Worm (Caenorhabditis elegans) whole organism, early embryonic: ENCODE results near the gene srw-89.

Experiments used
- B0310.2 ChIP-seq: sonication (generic microtip); optimal IDR thresholded peaks from 2 replicates; lab custom pipeline; 2016; ENCODE audit warnings: mild to moderate bottlenecking, missing genetic modification characterization, missing compliant biosample characterization
- F13C5.2 ChIP-seq: sonication (generic microtip); optimal IDR thresholded peaks from 2 replicates; lab custom pipeline; 2017; ENCODE audit warnings: mild to moderate bottlenecking, missing genetic modification characterization, inconsistent platforms, missing compliant biosample characterization
- aly-1 ChIP-seq: sonication (generic microtip); optimal IDR thresholded peaks from 2 replicates; lab custom pipeline; 2016; ENCODE audit warnings: missing genetic modification characterization, missing compliant biosample characterization
- ama-1 ChIP-seq: fragments of 150-350 bp; optimal IDR thresholded peaks from 2 replicates; lab custom pipeline; 2014
- ceh-13 ChIP-seq: fragments of 200-800 bp; sonication (Bioruptor generic); optimal IDR thresholded peaks from 2 replicates; lab custom pipeline; 2018; ENCODE audit warnings: mild to moderate bottlenecking, missing genetic modification characterization, missing compliant biosample characterization
- ceh-36 ChIP-seq: sonication (generic microtip); optimal IDR thresholded peaks from 2 replicates; lab custom pipeline; 2016; ENCODE audit warnings: missing genetic modification characterization, inconsistent platforms, missing compliant biosample characterization
- ets-7 ChIP-seq: sonication (generic microtip); optimal IDR thresholded peaks from 2 replicates; lab custom pipeline; 2016; ENCODE audit warnings: missing genotype, missing genetic modification characterization, missing compliant biosample characterization
- flt-1 ChIP-seq: fragments of 200-800 bp; sonication (Bioruptor generic); IDR thresholded peaks from 2 replicates; pipeline ENCODE4 v1.3.6; 2022; ENCODE audit warnings: missing genetic modification characterization, missing compliant biosample characterization
- hmbx-1 ChIP-seq: sonication (generic microtip); optimal IDR thresholded peaks from 2 replicates; lab custom pipeline; 2016; ENCODE audit warnings: mild to moderate bottlenecking, missing genetic modification characterization, missing compliant biosample characterization
- hmg-4 ChIP-seq: fragments of 200-800 bp; sonication (Bioruptor generic); optimal IDR thresholded peaks from 2 replicates; lab custom pipeline; 2018; ENCODE audit warnings: mild to moderate bottlenecking, missing genetic modification characterization, missing compliant biosample characterization
- hnd-1 ChIP-seq: sonication (generic microtip); optimal IDR thresholded peaks from 2 replicates; lab custom pipeline; 2016; ENCODE audit warnings: missing genetic modification characterization, missing compliant biosample characterization
- pes-1 ChIP-seq: fragments of 200-800 bp; sonication (Bioruptor generic); IDR thresholded peaks from 2 replicates; pipeline ENCODE4 v1.3.6; 2022; ENCODE audit warnings: missing genetic modification reagents, missing genetic modification characterization, missing compliant biosample characterization
- scrt-1 ChIP-seq: fragments of 200-800 bp; sonication (Bioruptor generic); IDR thresholded peaks from 2 replicates; pipeline ENCODE4 v1.3.6; 2022; ENCODE audit warnings: missing genetic modification characterization, missing compliant biosample characterization
- sea-1 ChIP-seq: fragments of 200-800 bp; sonication (Bioruptor generic); conservative IDR thresholded peaks from 2 replicates; pipeline ENCODE4 v1.3.6; 2022; ENCODE audit warnings: missing genetic modification characterization, missing compliant biosample characterization
- tbx-11 ChIP-seq: fragments of 200-800 bp; sonication (Bioruptor generic); IDR thresholded peaks from 2 replicates; pipeline ENCODE4 v1.3.6; 2022; ENCODE audit warnings: missing genetic modification characterization, missing compliant biosample characterization
- tbx-37 ChIP-seq: fragments of 200-800 bp; sonication (Bioruptor generic); conservative IDR thresholded peaks from 2 replicates; pipeline ENCODE4 v1.3.6; 2022; ENCODE audit warnings: missing genetic modification reagents, missing genetic modification characterization, missing compliant biosample characterization
- tra-4 ChIP-seq: sonication (generic microtip); optimal IDR thresholded peaks from 2 replicates; lab custom pipeline; 2017; ENCODE audit warnings: missing genetic modification characterization, missing compliant biosample characterization

The srw-89 gene

DNA sequence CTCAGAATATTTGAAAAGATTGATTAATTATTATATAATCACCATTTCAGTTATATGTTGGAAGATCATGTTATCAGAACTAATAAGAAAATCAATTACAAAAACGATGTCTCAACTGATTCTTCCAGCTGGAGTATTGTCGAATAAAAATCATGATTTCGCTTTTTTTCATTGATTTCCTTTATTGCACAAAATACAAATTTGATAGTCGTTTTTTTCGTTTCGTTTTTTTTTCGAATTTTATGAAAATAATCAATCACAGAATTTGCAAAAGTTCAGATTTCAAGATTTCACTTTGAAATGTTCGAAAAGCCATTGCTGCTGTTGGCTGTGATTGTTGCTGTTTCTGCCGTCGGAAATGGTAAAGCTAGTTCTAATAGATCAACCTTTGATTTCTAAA lies 18.9 kb downstream of the srw-89 start, which contains the start of gene C49G7.13:
TSS of gene C49G7.13 (plus strand) at position 301 of the 400 bp plus-strand sequence.
- TF ChIP-seq F13C5.2 (tag; lab: Kevin White, UChicago) (no peak), tbx-11 (GFP tag; lab: Robert Waterston, UW) (no peak), ets-7 (tag; lab: Kevin White, UChicago) (no peak), pes-1 (GFP tag; lab: Robert Waterston, UW) (no peak), B0310.2 (tag; lab: Kevin White, UChicago) (no peak), sea-1 (GFP tag; lab: Robert Waterston, UW) (no peak), hmg-4 (no peak), scrt-1 (GFP tag; lab: Robert Waterston, UW) (no peak)

DNA sequence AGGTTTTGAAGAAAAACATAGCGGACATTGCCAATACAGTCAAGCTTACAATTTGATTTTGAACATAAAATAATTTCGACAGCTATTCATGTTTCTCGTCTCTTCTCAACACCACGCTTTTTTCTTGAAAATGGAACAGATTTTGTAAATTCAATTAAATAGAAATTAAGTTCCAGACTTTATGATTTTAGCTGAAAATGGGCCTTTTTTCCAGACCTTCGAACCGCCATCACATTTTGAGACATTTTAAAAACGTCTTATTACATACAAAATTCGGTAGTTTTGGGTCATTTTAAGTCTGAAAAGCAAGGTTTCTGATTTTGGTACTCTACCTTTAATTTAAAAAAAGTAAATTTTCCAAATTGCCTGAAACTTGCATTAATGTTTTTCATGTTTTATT lies 21.2 kb downstream of the srw-89 start, which contains the start of gene C49G7.12:
TSS of gene C49G7.12 (plus strand) at position 301 of the 400 bp plus-strand sequence.
- TF ChIP-seq tra-4 (tag; lab: Kevin White, UChicago): no peak
- no peak for TF ChIP-seq tbx-11 (GFP tag; lab: Robert Waterston, UW)
- TF ChIP-seq ceh-36: no peak
- TF ChIP-seq aly-1 (tag; lab: Kevin White, UChicago): no peak
- no peak for TF ChIP-seq hmg-4
- no peak for TF ChIP-seq tbx-37 (GFP tag; lab: Robert Waterston, UW)
- no peak for TF ChIP-seq B0310.2 (tag; lab: Kevin White, UChicago)
- TF ChIP-seq ets-7 (tag; lab: Kevin White, UChicago): no peak
- TF ChIP-seq F13C5.2 (tag; lab: Kevin White, UChicago): no peak
- TF ChIP-seq ama-1 (lab: Kevin White, UChicago): no peak
- TF ChIP-seq pes-1 (GFP tag; lab: Robert Waterston, UW): no peak
- no peak for TF ChIP-seq scrt-1 (GFP tag; lab: Robert Waterston, UW)
- TF ChIP-seq flt-1 (GFP tag; lab: Robert Waterston, UW): no peak
- TF ChIP-seq ceh-13 (GFP tag; lab: Kevin White, UChicago): no peak
- TF ChIP-seq hnd-1: no peak
- no peak for TF ChIP-seq sea-1 (GFP tag; lab: Robert Waterston, UW)
- no peak for TF ChIP-seq hmbx-1 (tag; lab: Kevin White, UChicago)

DNA sequence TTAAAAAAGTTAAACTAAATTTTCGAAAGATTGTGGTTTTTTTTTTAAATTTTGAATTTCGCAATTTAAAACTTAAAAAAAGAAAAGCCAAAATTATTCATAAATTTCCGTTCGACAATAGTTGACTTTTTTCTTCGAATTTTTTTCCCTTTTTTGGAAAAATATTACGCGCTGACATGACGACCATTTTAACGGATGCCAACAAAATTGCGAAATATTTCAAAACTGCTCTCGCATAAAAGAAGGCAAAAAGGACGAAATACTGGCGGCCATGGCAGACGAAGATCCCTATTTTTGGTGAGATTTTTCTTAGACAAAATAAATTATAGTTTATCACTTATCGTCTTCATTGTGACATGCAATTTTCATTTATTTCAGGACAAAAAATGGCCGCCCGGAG lies 21.7 kb downstream of the srw-89 start:
- TF ChIP-seq B0310.2 (tag; lab: Kevin White, UChicago): no peak
- no peak for TF ChIP-seq hnd-1
- no peak for TF ChIP-seq scrt-1 (GFP tag; lab: Robert Waterston, UW)
- no peak for TF ChIP-seq tbx-11 (GFP tag; lab: Robert Waterston, UW)
- TF ChIP-seq hmbx-1 (tag; lab: Kevin White, UChicago): no peak
- TF ChIP-seq sea-1 (GFP tag; lab: Robert Waterston, UW): no peak
- TF ChIP-seq ceh-13 (GFP tag; lab: Kevin White, UChicago): no peak
- no peak for TF ChIP-seq aly-1 (tag; lab: Kevin White, UChicago)
- no peak for TF ChIP-seq hmg-4
- no peak for TF ChIP-seq F13C5.2 (tag; lab: Kevin White, UChicago)
- TF ChIP-seq tra-4 (tag; lab: Kevin White, UChicago): no peak
- no peak for TF ChIP-seq ceh-36

DNA sequence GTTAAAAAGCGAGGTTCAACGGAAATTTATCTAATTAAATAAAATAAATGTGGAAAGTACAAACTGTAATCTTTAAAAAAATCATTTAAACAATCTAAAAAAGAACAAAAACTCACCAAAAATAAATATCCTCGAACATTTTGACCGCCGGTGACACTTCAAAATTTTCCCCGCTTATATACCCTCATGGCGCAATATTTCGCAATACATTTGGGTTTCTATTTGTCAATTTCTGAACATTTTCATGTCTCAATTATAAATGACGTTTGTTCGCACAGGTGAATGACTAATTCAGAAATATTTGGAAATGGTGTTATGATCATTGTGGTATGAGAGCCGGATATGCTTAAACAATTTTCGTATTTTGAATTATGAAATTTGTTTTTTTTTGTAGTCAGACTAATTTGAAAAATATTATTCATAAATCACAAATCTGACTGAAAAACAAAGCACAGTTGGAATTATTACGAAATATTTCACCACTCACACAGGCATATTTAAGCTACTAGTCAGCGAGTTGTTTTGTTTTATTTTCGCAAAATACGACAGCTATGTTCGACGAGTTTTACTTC lies 25.1 kb downstream of the srw-89 start, which contains the start of the genes C49G7.10 and irg-2:
TSS of gene C49G7.10 (minus strand) at position 169 of the 572 bp plus-strand sequence.
TSS of gene irg-2 (plus strand) at position 329 of the 572 bp plus-strand sequence.
- no peak for TF ChIP-seq tra-4 (tag; lab: Kevin White, UChicago)
- no peak for TF ChIP-seq aly-1 (tag; lab: Kevin White, UChicago)
- TF ChIP-seq ceh-13 (GFP tag; lab: Kevin White, UChicago): no peak
- no peak for TF ChIP-seq tbx-37 (GFP tag; lab: Robert Waterston, UW)
- no peak for TF ChIP-seq hnd-1
- no peak for TF ChIP-seq hmbx-1 (tag; lab: Kevin White, UChicago)
- no peak for TF ChIP-seq sea-1 (GFP tag; lab: Robert Waterston, UW)
- no peak for TF ChIP-seq B0310.2 (tag; lab: Kevin White, UChicago)

DNA sequence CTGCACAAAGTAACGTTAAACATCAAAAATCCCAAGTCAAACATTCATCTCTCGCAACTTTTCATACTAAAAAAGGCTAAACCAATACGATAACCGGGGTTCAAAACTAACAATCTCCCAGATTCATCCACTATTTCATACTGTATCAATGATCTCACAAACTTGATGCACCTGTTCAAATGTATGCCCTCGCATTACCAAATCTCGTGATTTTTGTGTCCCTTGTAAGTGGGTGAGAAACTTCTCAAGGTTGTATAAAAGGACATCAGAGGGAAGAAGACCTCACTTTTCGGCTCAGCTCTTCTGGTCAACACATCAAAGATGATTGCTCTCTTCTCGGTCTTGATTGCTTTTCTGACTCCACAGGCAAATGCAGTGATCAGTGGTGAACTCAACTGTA lies 26.8 kb downstream of the srw-89 start, which contains the start of gene phat-3:
TSS of gene phat-3 (plus strand) at position 301 of the 400 bp plus-strand sequence.
- no peak for TF ChIP-seq ceh-36
- no peak for TF ChIP-seq ama-1 (lab: Kevin White, UChicago)
- no peak for TF ChIP-seq flt-1 (GFP tag; lab: Robert Waterston, UW)
- TF ChIP-seq ceh-13 (GFP tag; lab: Kevin White, UChicago): no peak
- TF ChIP-seq aly-1 (tag; lab: Kevin White, UChicago): no peak
- no peak for TF ChIP-seq F13C5.2 (tag; lab: Kevin White, UChicago)
- TF ChIP-seq B0310.2 (tag; lab: Kevin White, UChicago): no peak
- TF ChIP-seq tbx-11 (GFP tag; lab: Robert Waterston, UW): no peak
- no peak for TF ChIP-seq hmbx-1 (tag; lab: Kevin White, UChicago)
- no peak for TF ChIP-seq tbx-37 (GFP tag; lab: Robert Waterston, UW)
- no peak for TF ChIP-seq ets-7 (tag; lab: Kevin White, UChicago)
- no peak for TF ChIP-seq tra-4 (tag; lab: Kevin White, UChicago)

DNA sequence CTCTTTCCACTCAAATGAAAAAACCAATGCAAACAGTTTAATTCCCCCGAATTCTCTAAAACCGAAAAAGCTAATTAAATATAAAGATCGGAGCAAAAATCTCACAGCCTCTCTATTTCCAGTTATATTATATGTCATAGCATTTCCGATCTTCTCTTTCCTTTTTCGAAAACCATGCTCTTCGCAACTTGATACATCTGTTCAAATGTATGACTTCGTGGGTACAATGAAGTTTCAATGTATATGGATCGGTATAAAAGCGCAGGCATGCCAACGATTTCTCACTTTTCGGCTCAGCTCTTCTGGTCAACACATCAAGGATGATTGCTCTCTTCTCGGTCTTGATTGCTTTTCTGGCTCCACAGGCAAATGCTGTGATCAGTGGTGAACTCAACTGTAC lies 29.2 kb downstream of the srw-89 start, which contains the start of gene phat-7:
TSS of gene phat-7 (plus strand) at position 301 of the 400 bp plus-strand sequence.
- TF ChIP-seq hmg-4 (no peak), pes-1 (GFP tag; lab: Robert Waterston, UW) (no peak), ets-7 (tag; lab: Kevin White, UChicago) (no peak)

DNA sequence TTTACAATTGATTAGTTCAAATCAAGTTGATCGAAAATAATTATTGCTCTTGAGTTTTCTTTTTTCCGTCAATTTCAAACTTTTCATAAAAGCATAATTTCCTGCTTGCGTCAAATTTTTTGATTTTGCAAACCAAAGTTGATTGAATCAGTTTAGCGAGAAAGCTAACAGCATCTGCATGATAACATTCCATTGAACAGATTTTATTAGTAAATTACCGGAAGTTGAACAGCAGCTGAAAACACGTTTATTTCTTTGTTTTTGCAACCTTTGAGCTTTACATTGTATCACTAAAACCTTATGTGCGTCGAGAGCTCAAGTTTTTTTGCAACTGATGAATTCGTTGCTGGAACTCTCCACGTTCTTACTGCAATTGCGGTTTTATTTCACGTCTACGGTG lies 30.7 kb downstream of the srw-89 start, which contains the start of gene srh-169:
TSS of gene srh-169 (plus strand) at position 301 of the 400 bp plus-strand sequence.
- TF ChIP-seq flt-1 (GFP tag; lab: Robert Waterston, UW) (no peak), ceh-13 (GFP tag; lab: Kevin White, UChicago) (no peak), ceh-36 (no peak), hmg-4 (no peak), hnd-1 (no peak), tbx-11 (GFP tag; lab: Robert Waterston, UW) (no peak), aly-1 (tag; lab: Kevin White, UChicago) (no peak), tra-4 (tag; lab: Kevin White, UChicago) (no peak), tbx-37 (GFP tag; lab: Robert Waterston, UW) (no peak), F13C5.2 (tag; lab: Kevin White, UChicago) (no peak)
